Worm (Caenorhabditis elegans): ENCODE data around the gene srw-9.
A peak's percentile ranks its signal among the peaks of the same experiment; 100 is the strongest.

Gene srw-9

ce11 chrIII:12794200-12794599, 36.7 kb downstream of the srw-9 start:
- TF ChIP-seq T22C8.4 (GFP tag; IDR thresholded peaks at IDR 0.05): peak; percentile 81
- TF ChIP-seq ztf-29 (GFP tag; IDR thresholded peaks at IDR 0.05): no peak
- no peak for TF ChIP-seq ref-1 (GFP tag; conservative IDR thresholded peaks at IDR 0.05)
- TF ChIP-seq klf-2 (GFP tag; conservative IDR thresholded peaks at IDR 0.05): no peak

ce11 chrIII:12798469-12798868, 41.0 kb downstream of the srw-9 start, which contains the start of gene agmo-1:
Gene agmo-1 (minus strand): TSS chrIII:12798569.
- TF ChIP-seq ref-1 (GFP tag; conservative IDR thresholded peaks at IDR 0.05): no peak
- TF ChIP-seq flt-1 (GFP tag; IDR thresholded peaks at IDR 0.05): no peak
- TF ChIP-seq med-1 (GFP tag; optimal IDR thresholded peaks at IDR 0.05; ENCODE audit: insufficient read depth): no peak
- no peak for TF ChIP-seq T22C8.4 (GFP tag; IDR thresholded peaks at IDR 0.05)
- no peak for TF ChIP-seq klf-2 (GFP tag; conservative IDR thresholded peaks at IDR 0.05)
- no peak for TF ChIP-seq ztf-23 (GFP tag; IDR thresholded peaks at IDR 0.05)
- TF ChIP-seq cog-1 (tag; optimal IDR thresholded peaks at IDR 0.05): no peak
- no peak for TF ChIP-seq tab-1 (GFP tag; IDR thresholded peaks at IDR 0.05)
- no peak for TF ChIP-seq ztf-29 (GFP tag; IDR thresholded peaks at IDR 0.05)

- TF ChIP-seq klf-2 (GFP tag; conservative IDR thresholded peaks at IDR 0.05) (no peak), med-1 (GFP tag; optimal IDR thresholded peaks at IDR 0.05; ENCODE audit: insufficient read depth) (no peak), flt-1 (GFP tag; IDR thresholded peaks at IDR 0.05) (no peak), ztf-29 (GFP tag; IDR thresholded peaks at IDR 0.05) (no peak), tab-1 (GFP tag; IDR thresholded peaks at IDR 0.05) (no peak), T22C8.4 (GFP tag; IDR thresholded peaks at IDR 0.05) (no peak), ref-1 (GFP tag; conservative IDR thresholded peaks at IDR 0.05) (no peak), cog-1 (tag; optimal IDR thresholded peaks at IDR 0.05) (no peak), ztf-23 (GFP tag; IDR thresholded peaks at IDR 0.05) (no peak)
These were observed 43.1 kb downstream of the srw-9 start for ce11 chrIII:12800529-12800928.

- TF ChIP-seq ztf-29 (GFP tag; IDR thresholded peaks at IDR 0.05) (no peak), med-1 (GFP tag; optimal IDR thresholded peaks at IDR 0.05; ENCODE audit: insufficient read depth) (no peak), flt-1 (GFP tag; IDR thresholded peaks at IDR 0.05) (no peak), T22C8.4 (GFP tag; IDR thresholded peaks at IDR 0.05) (no peak), klf-2 (GFP tag; conservative IDR thresholded peaks at IDR 0.05) (no peak), cog-1 (tag; optimal IDR thresholded peaks at IDR 0.05) (no peak)
These were observed 49.2 kb downstream of the srw-9 start, which contains the start of gene BE10.5 for ce11 chrIII:12806712-12807111. Gene BE10.5 (minus strand): TSS chrIII:12806812.

- TF ChIP-seq tab-1 (GFP tag; IDR thresholded peaks at IDR 0.05): no peak
- no peak for TF ChIP-seq ztf-23 (GFP tag; IDR thresholded peaks at IDR 0.05)
- TF ChIP-seq ref-1 (GFP tag; conservative IDR thresholded peaks at IDR 0.05): no peak
- no peak for TF ChIP-seq ztf-29 (GFP tag; IDR thresholded peaks at IDR 0.05)
These were observed 50.3 kb downstream of the srw-9 start, which contains the start of gene BE10.3 for ce11 chrIII:12807726-12808125. Gene BE10.3 (plus strand): TSS chrIII:12808026.
